Fruit fly (Drosophila melanogaster) whole organism, embryonic: ENCODE data around the gene CG8117.

Experiments used
- CG12155 ChIP-seq: fragments of 200-800 bp; sonication (Bioruptor generic); optimal IDR thresholded peaks from 3 replicates; lab custom pipeline; 2016; ENCODE audit warnings: missing biosample characterization, missing genetic modification characterization
- CG2120 ChIP-seq: fragments of 200-800 bp; sonication (Bioruptor generic); optimal IDR thresholded peaks from 3 replicates; lab custom pipeline; 2016; ENCODE audit warnings: missing biosample characterization, missing genetic modification characterization
- CG3838 ChIP-seq: fragments of 200-800 bp; sonication (Bioruptor generic); optimal IDR thresholded peaks from 3 replicates; lab custom pipeline; 2016; ENCODE audit warnings: missing biosample characterization, missing genetic modification characterization
- CG8290 ChIP-seq, 3 experiments: fragments of 200-800 bp; sonication (Bioruptor generic); optimal IDR thresholded peaks; 2 replicates each; lab custom pipeline; 2016 to 2019; ENCODE audit warnings: missing biosample characterization in 3 of 3, missing genetic modification characterization in 3 of 3, mild to moderate bottlenecking in 2 of 3, moderate library complexity in 1 of 3
- MBD-R2 ChIP-seq: fragments of 200-800 bp; sonication (Bioruptor generic); IDR thresholded peaks from 2 replicates; pipeline ENCODE4 v1.3.6; 2022; ENCODE audit warnings: missing biosample characterization, missing genetic modification characterization
- kni ChIP-seq: fragments of 200-800 bp; sonication (Bioruptor generic); optimal IDR thresholded peaks from 3 replicates; lab custom pipeline; 2017; ENCODE audit warnings: mild to moderate bottlenecking, missing biosample characterization, missing genetic modification reagents, missing genetic modification characterization
- sc ChIP-seq, 3 experiments: fragments of >200 bp in 2 of 3; fragments of 200-800 bp in 1 of 3; sonication (Bioruptor generic) in 1 of 3; optimal IDR thresholded peaks; 2 replicates in 2 of 3; 3 replicates in 1 of 3; lab custom pipeline; 2017; ENCODE audit warnings: mild to moderate bottlenecking in 1 of 3, missing biosample characterization in 1 of 3, missing genetic modification characterization in 1 of 3, missing genetic modification reagents in 1 of 3
- zfh1 ChIP-seq: fragments of 200-800 bp; sonication (Bioruptor generic); IDR thresholded peaks from 3 replicates; pipeline ENCODE4 v1.3.6; 2022; ENCODE audit warnings: missing biosample characterization, missing genetic modification characterization

- no peak; the same call in 1 of the 2 replicates for TF ChIP-seq MBD-R2 (GFP tag; lab: Robert Waterston, UW)
- no peak for TF ChIP-seq kni (GFP tag; lab: Kevin White, UChicago)
- TF ChIP-seq sc (optimal IDR thresholded peaks at IDR 0.05; lab: Kevin White, UChicago) = no peak
- TF ChIP-seq sc (GFP tag; optimal IDR thresholded peaks at IDR 0.05; lab: Kevin White, UChicago) = peak; percentile 22
- TF ChIP-seq CG8290 (GFP tag; optimal IDR thresholded peaks at IDR 0.05; lab: Kevin White, UChicago) = no peak
- no peak for TF ChIP-seq CG8290 (tag; optimal IDR thresholded peaks at IDR 0.05; lab: Kevin White, UChicago)
- no peak for TF ChIP-seq CG12155 (GFP tag; lab: Kevin White, UChicago)
- TF ChIP-seq zfh1 (GFP tag; lab: Robert Waterston, UW) = peak; percentile 75
- TF ChIP-seq CG2120 (GFP tag; lab: Kevin White, UChicago) = no peak
- no peak for TF ChIP-seq CG3838 (GFP tag; lab: Kevin White, UChicago)
Measured at dm6 chrX:15617916-15618315, 26.1 kb upstream of the CG8117 start.
